Fruit fly (Drosophila melanogaster) whole organism, embryonic: ENCODE measurements around the gene CG43163.
A peak's percentile ranks its signal among the peaks of the same experiment; 100 is the strongest.

ENCODE experiments used
- Atf3 ChIP-seq: fragments of 200-800 bp; sonication (Bioruptor generic); optimal IDR thresholded peaks from 3 replicates; lab custom pipeline; 2016; ENCODE audit warnings: missing biosample characterization, missing genetic modification characterization
- Bteb2 ChIP-seq: fragments of 200-800 bp; sonication (Bioruptor generic); optimal IDR thresholded peaks from 2 replicates; lab custom pipeline; 2016; ENCODE audit warnings: missing biosample characterization, missing genetic modification characterization
- CG10462 ChIP-seq: fragments of 200-800 bp; sonication (Bioruptor generic); optimal IDR thresholded peaks from 2 replicates; lab custom pipeline; 2016; ENCODE audit warnings: missing biosample characterization, missing genetic modification characterization
- CG10979 ChIP-seq: fragments of 200-800 bp; sonication (Bioruptor generic); optimal IDR thresholded peaks from 2 replicates; lab custom pipeline; 2018; ENCODE audit warnings: missing biosample characterization, mild to moderate bottlenecking, missing genetic modification characterization, moderate library complexity
- CG11398 ChIP-seq: fragments of 200-800 bp; sonication (Bioruptor generic); optimal IDR thresholded peaks from 2 replicates; lab custom pipeline; 2016; ENCODE audit warnings: missing biosample characterization, missing genetic modification characterization
- CG12659 ChIP-seq: fragments of 200-800 bp; sonication (Bioruptor generic); optimal IDR thresholded peaks from 3 replicates; lab custom pipeline; 2017; ENCODE audit warnings: mild to moderate bottlenecking, missing biosample characterization, missing genetic modification reagents, missing genetic modification characterization
- CG13424 ChIP-seq: fragments of 200-800 bp; sonication (Bioruptor generic); optimal IDR thresholded peaks from 2 replicates; lab custom pipeline; 2019; ENCODE audit warnings: missing biosample characterization, mild to moderate bottlenecking, missing genetic modification characterization, moderate library complexity
- CG15073 ChIP-seq: fragments of 200-800 bp; sonication (Bioruptor generic); optimal IDR thresholded peaks from 2 replicates; lab custom pipeline; 2016; ENCODE audit warnings: missing biosample characterization, missing genetic modification characterization
- CG1529 ChIP-seq: fragments of 200-800 bp; sonication (Bioruptor generic); optimal IDR thresholded peaks from 3 replicates; lab custom pipeline; 2018; ENCODE audit warnings: missing biosample characterization, missing genetic modification characterization
- CG15479 ChIP-seq: fragments of 200-800 bp; sonication (Bioruptor generic); optimal IDR thresholded peaks from 3 replicates; lab custom pipeline; 2019; ENCODE audit warnings: missing biosample characterization, mild to moderate bottlenecking, missing genetic modification characterization, moderate library complexity
- CG16779 ChIP-seq: fragments of 200-800 bp; sonication (Bioruptor generic); IDR thresholded peaks from 2 replicates; pipeline ENCODE4 v1.3.6; 2022; ENCODE audit warnings: missing biosample characterization, missing genetic modification characterization
- CG16813 ChIP-seq: fragments of 200-800 bp; sonication (Bioruptor generic); IDR thresholded peaks from 3 replicates; pipeline ENCODE4 v1.3.6; 2022; ENCODE audit warnings: missing biosample characterization, missing genetic modification characterization; ENCODE audit not compliant: partially characterized antibody
- CG16863 ChIP-seq: fragments of 200-800 bp; sonication (Bioruptor generic); optimal IDR thresholded peaks from 3 replicates; lab custom pipeline; 2016; ENCODE audit warnings: missing biosample characterization, missing genetic modification characterization
- CG30020 ChIP-seq: fragments of 200-800 bp; optimal IDR thresholded peaks from 2 replicates; lab custom pipeline; 2019; ENCODE audit warnings: missing biosample characterization, mild to moderate bottlenecking, missing genetic modification characterization, moderate library complexity
- CG30403 ChIP-seq: fragments of 200-800 bp; sonication (Bioruptor generic); optimal IDR thresholded peaks from 3 replicates; lab custom pipeline; 2016; ENCODE audit warnings: missing biosample characterization, missing genetic modification characterization
- CG3407 ChIP-seq: fragments of 200-800 bp; sonication (Bioruptor generic); optimal IDR thresholded peaks from 2 replicates; lab custom pipeline; 2018; ENCODE audit warnings: missing biosample characterization, mild to moderate bottlenecking, missing genetic modification characterization
- CG6854 ChIP-seq: fragments of 200-800 bp; sonication (Bioruptor generic); optimal IDR thresholded peaks from 3 replicates; lab custom pipeline; 2017; ENCODE audit warnings: missing biosample characterization, mild to moderate bottlenecking, missing genetic modification characterization
- CG7556 ChIP-seq: fragments of 200-800 bp; sonication (Bioruptor generic); optimal IDR thresholded peaks from 2 replicates; lab custom pipeline; 2017; ENCODE audit warnings: missing biosample characterization, mild to moderate bottlenecking, missing genetic modification characterization
- CG8290 ChIP-seq, 3 experiments: fragments of 200-800 bp; sonication (Bioruptor generic); optimal IDR thresholded peaks; 2 replicates each; lab custom pipeline; 2016 to 2019; ENCODE audit warnings: missing biosample characterization in 3 of 3, missing genetic modification characterization in 3 of 3, mild to moderate bottlenecking in 2 of 3, moderate library complexity in 1 of 3
- CG8924 ChIP-seq: fragments of 200-800 bp; optimal IDR thresholded peaks from 3 replicates; lab custom pipeline; 2019; ENCODE audit warnings: missing biosample characterization, mild to moderate bottlenecking, missing genetic modification characterization, moderate library complexity
- CG8944 ChIP-seq: fragments of 200-800 bp; sonication (Bioruptor generic); optimal IDR thresholded peaks from 3 replicates; lab custom pipeline; 2016; ENCODE audit warnings: missing biosample characterization, missing genetic modification characterization
- Dfd ChIP-seq, 2 experiments: fragments of >200 bp; optimal IDR thresholded peaks; 2 replicates each; lab custom pipeline; 2017; ENCODE audit warnings: missing biosample characterization in 2 of 2, missing genetic modification characterization in 2 of 2
- Doc3 ChIP-seq: fragments of 200-800 bp; sonication (Bioruptor generic); IDR thresholded peaks from 3 replicates; pipeline ENCODE4 v1.3.6; 2022; ENCODE audit warnings: missing biosample characterization, missing genetic modification characterization; ENCODE audit not compliant: partially characterized antibody
- Dp ChIP-seq: fragments of 200-800 bp; sonication (Bioruptor generic); optimal IDR thresholded peaks from 2 replicates; lab custom pipeline; 2018; ENCODE audit warnings: missing biosample characterization, mild to moderate bottlenecking, missing genetic modification characterization, moderate library complexity
- Elba2 ChIP-seq: fragments of 200-800 bp; sonication (Bioruptor generic); optimal IDR thresholded peaks from 3 replicates; lab custom pipeline; 2016; ENCODE audit warnings: missing biosample characterization, missing genetic modification characterization
- Gug ChIP-seq: fragments of 200-800 bp; sonication (Bioruptor generic); IDR thresholded peaks from 4 replicates; pipeline ENCODE4 v1.3.6; 2022; ENCODE audit warnings: missing biosample characterization, missing genetic modification characterization
- MTF-1 ChIP-seq: fragments of 200-800 bp; sonication (Bioruptor generic); optimal IDR thresholded peaks from 2 replicates; lab custom pipeline; 2018; ENCODE audit warnings: missing biosample characterization, mild to moderate bottlenecking, missing genetic modification characterization, borderline replicate concordance
- Meics ChIP-seq: fragments of 200-800 bp; sonication (Bioruptor generic); optimal IDR thresholded peaks from 2 replicates; lab custom pipeline; 2017; ENCODE audit warnings: missing biosample characterization, mild to moderate bottlenecking, missing genetic modification characterization
- Mes4 ChIP-seq: fragments of 200-800 bp; sonication (Bioruptor generic); optimal IDR thresholded peaks from 2 replicates; lab custom pipeline; 2016; ENCODE audit warnings: missing biosample characterization, missing genetic modification characterization
- NC2β ChIP-seq: fragments of 200-800 bp; sonication (Bioruptor generic); optimal IDR thresholded peaks from 2 replicates; lab custom pipeline; 2016; ENCODE audit warnings: missing biosample characterization, missing genetic modification characterization
- Optix ChIP-seq: fragments of 200-800 bp; sonication (Bioruptor generic); IDR thresholded peaks from 3 replicates; pipeline ENCODE4 v1.3.6; 2022; ENCODE audit warnings: missing biosample characterization, missing genetic modification characterization
- Sry-β ChIP-seq: fragments of 200-800 bp; sonication (Bioruptor generic); optimal IDR thresholded peaks from 2 replicates; lab custom pipeline; 2018; ENCODE audit warnings: missing biosample characterization, mild to moderate bottlenecking, missing genetic modification characterization, moderate library complexity
- amos ChIP-seq: fragments of 200-800 bp; sonication (Bioruptor generic); IDR thresholded peaks from 2 replicates; pipeline ENCODE4 v1.3.6; 2022; ENCODE audit warnings: missing biosample characterization, missing genetic modification characterization; ENCODE audit not compliant: partially characterized antibody
- ara ChIP-seq: fragments of 200-800 bp; sonication (Bioruptor generic); IDR thresholded peaks from 2 replicates; pipeline ENCODE4 v1.3.6; 2022; ENCODE audit warnings: missing biosample characterization, missing genetic modification characterization
- ash1 ChIP-seq: fragments of 200-800 bp; sonication (Bioruptor generic); optimal IDR thresholded peaks from 2 replicates; lab custom pipeline; 2018; ENCODE audit warnings: missing biosample characterization, mild to moderate bottlenecking, missing genetic modification characterization
- chn ChIP-seq: fragments of 200-800 bp; sonication (Bioruptor generic); optimal IDR thresholded peaks from 2 replicates; lab custom pipeline; 2016; ENCODE audit warnings: missing biosample characterization, missing genetic modification characterization
- dmrt11E ChIP-seq: fragments of 200-800 bp; sonication (Bioruptor generic); optimal IDR thresholded peaks from 3 replicates; lab custom pipeline; 2018; ENCODE audit warnings: missing biosample characterization, mild to moderate bottlenecking, missing genetic modification characterization, moderate library complexity
- fru ChIP-seq: fragments of >200 bp; optimal IDR thresholded peaks from 2 replicates; lab custom pipeline; 2017
- lov ChIP-seq, 2 experiments: fragments of 200-800 bp in 1 of 2; fragments of >200 bp in 1 of 2; sonication (Bioruptor generic) in 1 of 2; IDR thresholded peaks in 1 of 2; optimal IDR thresholded peaks in 1 of 2; 2 replicates in 1 of 2; 3 replicates in 1 of 2; pipeline versions ENCODE4 v1.3.6 to Lab custom; 2017 to 2022; ENCODE audit warnings: missing biosample characterization in 1 of 2, missing genetic modification characterization in 1 of 2
- nmo ChIP-seq: fragments of 200-800 bp; sonication (Bioruptor generic); optimal IDR thresholded peaks from 2 replicates; lab custom pipeline; 2018; ENCODE audit warnings: missing biosample characterization, mild to moderate bottlenecking, missing genetic modification characterization, moderate library complexity
- otp ChIP-seq: fragments of 200-800 bp; sonication (Bioruptor generic); IDR thresholded peaks from 3 replicates; pipeline ENCODE4, ENCODE4 v1.3.6; 2022; ENCODE audit warnings: missing biosample characterization, missing genetic modification characterization
- pfk ChIP-seq: fragments of 200-800 bp; sonication (Bioruptor generic); optimal IDR thresholded peaks from 2 replicates; lab custom pipeline; 2018; ENCODE audit warnings: missing biosample characterization, mild to moderate bottlenecking, missing genetic modification characterization, moderate library complexity
- psq ChIP-seq: fragments of 200-800 bp; sonication (Bioruptor generic); optimal IDR thresholded peaks from 2 replicates; lab custom pipeline; 2017; ENCODE audit warnings: missing biosample characterization, missing genetic modification characterization
- rib ChIP-seq: fragments of 200-800 bp; sonication (Bioruptor generic); IDR thresholded peaks from 2 replicates; pipeline ENCODE4 v1.3.6; 2022; ENCODE audit warnings: missing biosample characterization, missing genetic modification characterization
- row ChIP-seq: fragments of 200-800 bp; sonication (Bioruptor generic); IDR thresholded peaks from 3 replicates; pipeline ENCODE4 v1.3.6; 2022; ENCODE audit warnings: missing biosample characterization, missing genetic modification characterization
- shn ChIP-seq: fragments of 200-800 bp; sonication (Bioruptor generic); optimal IDR thresholded peaks from 3 replicates; lab custom pipeline; 2016; ENCODE audit warnings: missing biosample characterization, missing genetic modification characterization
- sqz ChIP-seq: fragments of 200-800 bp; sonication (Bioruptor generic); optimal IDR thresholded peaks from 3 replicates; lab custom pipeline; 2018; ENCODE audit warnings: missing biosample characterization, mild to moderate bottlenecking, missing genetic modification characterization
- ttk ChIP-seq: fragments of 200-800 bp; sonication (Bioruptor generic); IDR thresholded peaks from 2 replicates; pipeline ENCODE4 v2.1.2; 2022; ENCODE audit warnings: missing biosample characterization, missing genetic modification characterization
- tup ChIP-seq: fragments of 200-800 bp; sonication (Bioruptor generic); optimal IDR thresholded peaks from 2 replicates; lab custom pipeline; 2016; ENCODE audit warnings: missing biosample characterization, mild to moderate bottlenecking, missing genetic modification characterization, moderate library complexity
- vvl ChIP-seq: fragments of 200-800 bp; sonication (Bioruptor generic); IDR thresholded peaks from 2 replicates; pipeline ENCODE4 v1.3.6; 2022; ENCODE audit warnings: missing biosample characterization, missing genetic modification characterization

CG43163 gene

DNA sequence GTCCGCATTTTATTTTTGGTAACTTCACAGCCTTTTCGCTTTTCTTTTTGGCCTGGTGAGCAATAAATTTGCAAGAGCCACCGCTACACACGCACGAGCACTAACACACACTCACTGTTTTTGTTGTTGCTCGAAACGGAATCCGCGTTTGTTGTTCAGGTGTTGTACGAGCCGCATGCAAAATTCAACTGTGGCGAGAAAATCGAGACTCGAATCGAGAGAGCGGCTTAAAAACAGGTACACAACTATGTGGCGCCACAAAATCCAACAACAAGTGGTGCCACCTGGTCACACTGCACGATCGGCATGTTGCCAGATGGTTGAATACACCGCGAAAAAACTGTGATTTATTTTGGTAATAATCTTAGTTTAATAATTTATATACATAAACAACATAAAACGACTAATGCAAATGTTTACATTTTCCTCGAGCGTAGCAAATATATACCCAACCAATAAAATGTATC, at the start of gene CG43163 (continued):
- TF ChIP-seq CG16863 (peak; percentile 47), Doc3 (GFP tag; lab: Robert Waterston, UW) (no peak), CG6854 (peak; percentile 45), otp (peak; percentile 52; the same call in 1 of the 3 replicates), CG15073 (GFP tag; lab: Kevin White, UChicago) (no peak), Sry-β (GFP tag; lab: Kevin White, UChicago) (no peak), CG30403 (GFP tag; lab: Kevin White, UChicago) (peak; percentile 70), CG10462 (GFP tag; lab: Kevin White, UChicago) (peak; percentile 34), lov (optimal IDR thresholded peaks at IDR 0.05; lab: Kevin White, UChicago) (no peak), lov (GFP tag; IDR thresholded peaks at IDR 0.05; lab: Robert Waterston, UW) (peak; percentile 70; the same call in 1 of the 3 replicates), tup (peak; percentile 22), CG16813 (0 out of 3 replicates have a peak, but pooled peaks have one; percentile 34), CG8290 (GFP tag; optimal IDR thresholded peaks at IDR 0.05; lab: Kevin White, UChicago) (peak; percentile 47), CG8290 (tag; optimal IDR thresholded peaks at IDR 0.05; lab: Kevin White, UChicago) (peak; percentile 32 to 84), nmo (GFP tag; lab: Kevin White, UChicago) (peak; percentile 68), CG12659 (GFP tag; lab: Kevin White, UChicago) (peak; percentile 83), Dfd (GFP tag; optimal IDR thresholded peaks at IDR 0.05; lab: Kevin White, UChicago) (no peak), CG30020 (tag; lab: Kevin White, UChicago) (peak; percentile 17), fru (lab: Kevin White, UChicago) (no peak), Gug (GFP tag; lab: Robert Waterston, UW) (peak; percentile 57; the same call in 3 of the 4 replicates), CG7556 (GFP tag; lab: Kevin White, UChicago) (peak; percentile 56), MTF-1 (GFP tag; lab: Kevin White, UChicago) (no peak), vvl (peak; percentile 88), Dp (GFP tag; lab: Kevin White, UChicago) (peak; percentile 63), CG15479 (peak; percentile 99), Optix (GFP tag; lab: Robert Waterston, UW) (no peak), CG1529 (GFP tag; lab: Kevin White, UChicago) (peak; percentile 16), dmrt11E (tag; lab: Kevin White, UChicago) (peak; percentile 61), rib (peak; percentile 41; the same call in 1 of the 2 replicates), Elba2 (no peak), shn (no peak), chn (GFP tag; lab: Kevin White, UChicago) (peak; percentile 61), CG8944 (GFP tag; lab: Kevin White, UChicago) (no peak), CG8924 (tag; lab: Kevin White, UChicago) (peak; percentile 48), CG3407 (GFP tag; lab: Kevin White, UChicago) (peak; percentile 47), ara (GFP tag; lab: Robert Waterston, UW) (peak; percentile 78), CG11398 (GFP tag; lab: Kevin White, UChicago) (no peak), pfk (GFP tag; lab: Kevin White, UChicago) (no peak), psq (GFP tag; lab: Kevin White, UChicago) (no peak), ttk (no peak), Mes4 (GFP tag; lab: Kevin White, UChicago) (peak; percentile 25), Bteb2 (GFP tag; lab: Kevin White, UChicago) (peak; percentile 51), CG10979 (tag; lab: Kevin White, UChicago) (peak; percentile 71), Meics (GFP tag; lab: Kevin White, UChicago) (peak; percentile 61), row (GFP tag; lab: Robert Waterston, UW) (peak; percentile 88), ash1 (GFP tag; lab: Kevin White, UChicago) (no peak), CG16779 (GFP tag; lab: Robert Waterston, UW) (no peak), amos (GFP tag; lab: Robert Waterston, UW) (no peak), NC2β (peak; percentile 61), sqz (GFP tag; lab: Kevin White, UChicago) (no peak), Atf3 (no peak), CG13424 (tag; lab: Kevin White, UChicago) (peak; percentile 68)
